Fruit fly (Drosophila melanogaster) whole organism, embryonic: ENCODE results near the gene CG31388.
A peak's percentile ranks its signal among the peaks of the same experiment; 100 is the strongest.

Experiments used
- CG10147 ChIP-seq: fragments of 200-800 bp; sonication (Bioruptor generic); optimal IDR thresholded peaks from 2 replicates; lab custom pipeline; 2019; ENCODE audit warnings: missing biosample characterization, mild to moderate bottlenecking, missing genetic modification characterization, moderate library complexity
- CG7271 ChIP-seq: fragments of 200-800 bp; sonication (Bioruptor generic); optimal IDR thresholded peaks from 2 replicates; lab custom pipeline; 2018; ENCODE audit warnings: missing biosample characterization, mild to moderate bottlenecking, missing genetic modification characterization, moderate library complexity
- Sry-β ChIP-seq: fragments of 200-800 bp; sonication (Bioruptor generic); optimal IDR thresholded peaks from 2 replicates; lab custom pipeline; 2018; ENCODE audit warnings: missing biosample characterization, mild to moderate bottlenecking, missing genetic modification characterization, moderate library complexity
- danr ChIP-seq: fragments of 200-800 bp; sonication (Bioruptor generic); IDR thresholded peaks from 2 replicates; pipeline ENCODE4 v1.3.6; 2022; ENCODE audit warnings: missing biosample characterization, missing genetic modification characterization

- no peak for TF ChIP-seq Sry-β
- peak; percentile 31 for TF ChIP-seq CG10147 (GFP tag; lab: Kevin White, UChicago)
- TF ChIP-seq danr, result no peak
- no peak for TF ChIP-seq CG7271 (tag; lab: Kevin White, UChicago)
Measured at dm6 chr3R:11200885-11201421, 36.7 kb upstream of the CG31388 start.
